Worm (Caenorhabditis elegans): ENCODE data around the gene F54D5.2.

- TF ChIP-seq T22C8.4 (GFP tag; IDR thresholded peaks at IDR 0.05) (no peak), med-1 (GFP tag; optimal IDR thresholded peaks at IDR 0.05; ENCODE audit: insufficient read depth) (no peak), ztf-23 (GFP tag; IDR thresholded peaks at IDR 0.05) (no peak), ztf-29 (GFP tag; IDR thresholded peaks at IDR 0.05) (no peak), ref-1 (GFP tag; conservative IDR thresholded peaks at IDR 0.05) (no peak), tab-1 (GFP tag; IDR thresholded peaks at IDR 0.05) (no peak), klf-2 (GFP tag; conservative IDR thresholded peaks at IDR 0.05) (no peak), cog-1 (tag; optimal IDR thresholded peaks at IDR 0.05) (no peak), flt-1 (GFP tag; IDR thresholded peaks at IDR 0.05) (no peak)
Observed at ce11 chrII:11533716-11534115, 39.3 kb upstream of the F54D5.2 start, which contains the start of gene mdt-8.

Data from whole organism, midembryonic.